Fruit fly (Drosophila melanogaster) whole organism, embryonic: ENCODE measurements around the gene mtsh.

Source experiments
- Atf-2 ChIP-seq: fragments of 200-800 bp; sonication (Bioruptor generic); optimal IDR thresholded peaks from 2 replicates; lab custom pipeline; 2016; ENCODE audit warnings: missing biosample characterization, missing genetic modification characterization
- Atf6 ChIP-seq: fragments of 200-800 bp; sonication (Bioruptor generic); IDR thresholded peaks from 2 replicates; pipeline ENCODE4 v1.3.6; 2022; ENCODE audit warnings: missing biosample characterization, missing genetic modification characterization
- CG12236 ChIP-seq: fragments of 200-800 bp; sonication (Bioruptor generic); optimal IDR thresholded peaks from 2 replicates; lab custom pipeline; 2016; ENCODE audit warnings: missing biosample characterization, missing genetic modification characterization
- CG1233 ChIP-seq: fragments of 200-800 bp; sonication (Bioruptor generic); optimal IDR thresholded peaks from 4 replicates; lab custom pipeline; 2018; ENCODE audit warnings: missing biosample characterization, mild to moderate bottlenecking, missing genetic modification characterization
- CG13424 ChIP-seq: fragments of 200-800 bp; sonication (Bioruptor generic); optimal IDR thresholded peaks from 2 replicates; lab custom pipeline; 2019; ENCODE audit warnings: missing biosample characterization, mild to moderate bottlenecking, missing genetic modification characterization, moderate library complexity
- CG15514 ChIP-seq: fragments of 200-800 bp; sonication (Bioruptor generic); optimal IDR thresholded peaks from 3 replicates; lab custom pipeline; 2017; ENCODE audit warnings: missing biosample characterization, missing genetic modification characterization, mild to moderate bottlenecking, moderate library complexity, missing genetic modification reagents
- CG16863 ChIP-seq: fragments of 200-800 bp; sonication (Bioruptor generic); optimal IDR thresholded peaks from 3 replicates; lab custom pipeline; 2016; ENCODE audit warnings: missing biosample characterization, missing genetic modification characterization
- CG32772 ChIP-seq: fragments of 200-800 bp; sonication (Bioruptor generic); IDR thresholded peaks from 2 replicates; pipeline ENCODE4 v1.3.6; 2022; ENCODE audit warnings: missing biosample characterization, missing genetic modification characterization
- CG33213 ChIP-seq: fragments of 200-800 bp; sonication (Bioruptor generic); optimal IDR thresholded peaks from 3 replicates; lab custom pipeline; 2016; ENCODE audit warnings: missing biosample characterization, missing genetic modification characterization
- CG4282 ChIP-seq: fragments of 200-800 bp; sonication (Bioruptor generic); optimal IDR thresholded peaks from 2 replicates; lab custom pipeline; 2016; ENCODE audit warnings: missing biosample characterization, missing genetic modification characterization
- CG7963 ChIP-seq: fragments of 200-800 bp; sonication (Bioruptor generic); IDR thresholded peaks from 3 replicates; pipeline ENCODE4 v1.3.6; 2022; ENCODE audit warnings: missing biosample characterization, missing genetic modification characterization; ENCODE audit not compliant: partially characterized antibody
- CG8281 ChIP-seq: fragments of 200-800 bp; sonication (Bioruptor generic); optimal IDR thresholded peaks from 2 replicates; lab custom pipeline; 2018; ENCODE audit warnings: missing biosample characterization, mild to moderate bottlenecking, missing genetic modification characterization, moderate library complexity
- CG8290 ChIP-seq, 3 experiments: fragments of 200-800 bp; sonication (Bioruptor generic); optimal IDR thresholded peaks; 2 replicates each; lab custom pipeline; 2016 to 2019; ENCODE audit warnings: missing biosample characterization in 3 of 3, missing genetic modification characterization in 3 of 3, mild to moderate bottlenecking in 2 of 3, moderate library complexity in 1 of 3
- CG8478 ChIP-seq: fragments of >200 bp; optimal IDR thresholded peaks from 2 replicates; lab custom pipeline; 2018
- CG8765 ChIP-seq: fragments of 200-800 bp; sonication (Bioruptor generic); IDR thresholded peaks from 2 replicates; pipeline ENCODE4 v1.3.6; 2022; ENCODE audit warnings: missing biosample characterization, missing genetic modification characterization
- CG9727 ChIP-seq: fragments of 200-800 bp; sonication (Bioruptor generic); optimal IDR thresholded peaks from 3 replicates; lab custom pipeline; 2017; ENCODE audit warnings: missing biosample characterization, mild to moderate bottlenecking, missing genetic modification characterization
- ERR ChIP-seq: fragments of 200-800 bp; sonication (Bioruptor generic); optimal IDR thresholded peaks from 2 replicates; lab custom pipeline; 2016; ENCODE audit warnings: missing biosample characterization, missing genetic modification characterization
- HHEX ChIP-seq: fragments of 200-800 bp; sonication (Bioruptor generic); optimal IDR thresholded peaks from 3 replicates; lab custom pipeline; 2017; ENCODE audit warnings: missing biosample characterization, mild to moderate bottlenecking, missing genetic modification characterization, missing genetic modification reagents
- HLH4C ChIP-seq: fragments of 200-800 bp; sonication (Bioruptor generic); IDR thresholded peaks from 3 replicates; pipeline ENCODE4 v1.3.6; 2022; ENCODE audit warnings: missing biosample characterization, missing genetic modification characterization; ENCODE audit not compliant: partially characterized antibody
- Hr3 ChIP-seq: fragments of 200-800 bp; sonication (Bioruptor generic); optimal IDR thresholded peaks from 3 replicates; lab custom pipeline; 2016; ENCODE audit warnings: missing biosample characterization, missing genetic modification characterization
- MESR4 ChIP-seq: fragments of 200-800 bp; sonication (Bioruptor generic); optimal IDR thresholded peaks from 2 replicates; lab custom pipeline; 2018; ENCODE audit warnings: missing biosample characterization, mild to moderate bottlenecking, missing genetic modification characterization, moderate library complexity
- Mes4 ChIP-seq: fragments of 200-800 bp; sonication (Bioruptor generic); optimal IDR thresholded peaks from 2 replicates; lab custom pipeline; 2016; ENCODE audit warnings: missing biosample characterization, missing genetic modification characterization
- Neu2 ChIP-seq: fragments of 200-800 bp; sonication (Bioruptor generic); optimal IDR thresholded peaks from 3 replicates; lab custom pipeline; 2016; ENCODE audit warnings: missing biosample characterization, missing genetic modification characterization, borderline replicate concordance
- Nf-YB ChIP-seq: fragments of 200-800 bp; sonication (Bioruptor generic); optimal IDR thresholded peaks from 3 replicates; lab custom pipeline; 2019; ENCODE audit warnings: missing biosample characterization, mild to moderate bottlenecking, missing genetic modification characterization, moderate library complexity
- Oaz ChIP-seq: fragments of 200-800 bp; sonication (Bioruptor generic); IDR thresholded peaks from 2 replicates; pipeline ENCODE4 v1.3.6; 2022; ENCODE audit warnings: missing biosample characterization, missing genetic modification characterization
- ac ChIP-seq: fragments of 200-800 bp; sonication (Bioruptor generic); optimal IDR thresholded peaks from 3 replicates; lab custom pipeline; 2017; ENCODE audit warnings: missing biosample characterization, mild to moderate bottlenecking, missing genetic modification characterization
- al ChIP-seq: fragments of 200-800 bp; sonication (Bioruptor generic); IDR thresholded peaks from 2 replicates; pipeline ENCODE4 v1.3.6; 2022; ENCODE audit warnings: missing biosample characterization, missing genetic modification characterization
- ara ChIP-seq: fragments of 200-800 bp; sonication (Bioruptor generic); IDR thresholded peaks from 2 replicates; pipeline ENCODE4 v1.3.6; 2022; ENCODE audit warnings: missing biosample characterization, missing genetic modification characterization
- br ChIP-seq: fragments of >200 bp; optimal IDR thresholded peaks from 2 replicates; lab custom pipeline; 2017
- cas ChIP-seq: fragments of 200-800 bp; sonication (Bioruptor generic); IDR thresholded peaks from 2 replicates; pipeline ENCODE4 v1.3.6; 2022; ENCODE audit warnings: missing biosample characterization, missing genetic modification characterization
- corto ChIP-seq: fragments of 200-800 bp; sonication (Bioruptor generic); optimal IDR thresholded peaks from 2 replicates; lab custom pipeline; 2016; ENCODE audit warnings: missing biosample characterization, mild to moderate bottlenecking, missing genetic modification characterization, moderate library complexity
- ewg ChIP-seq: fragments of 200-800 bp; sonication (Bioruptor generic); optimal IDR thresholded peaks from 3 replicates; lab custom pipeline; 2017; ENCODE audit warnings: mild to moderate bottlenecking, missing biosample characterization, missing genetic modification reagents, missing genetic modification characterization
- fu2 ChIP-seq: fragments of 200-800 bp; sonication (Bioruptor generic); optimal IDR thresholded peaks from 2 replicates; lab custom pipeline; 2016; ENCODE audit warnings: missing biosample characterization, missing genetic modification characterization
- kah ChIP-seq: fragments of 200-800 bp; sonication (Bioruptor generic); optimal IDR thresholded peaks from 2 replicates; lab custom pipeline; 2018; ENCODE audit warnings: missing biosample characterization, mild to moderate bottlenecking, missing genetic modification characterization
- klu ChIP-seq: fragments of 200-800 bp; sonication (Bioruptor generic); IDR thresholded peaks from 2 replicates; pipeline ENCODE4 v1.3.6; 2022; ENCODE audit warnings: missing biosample characterization, missing genetic modification characterization
- lmd ChIP-seq: fragments of 200-800 bp; sonication (Bioruptor generic); IDR thresholded peaks from 2 replicates; pipeline ENCODE4 v1.3.6; 2022; ENCODE audit warnings: missing biosample characterization, missing genetic modification characterization
- nerfin-1 ChIP-seq: fragments of 200-800 bp; sonication (Bioruptor generic); optimal IDR thresholded peaks from 3 replicates; lab custom pipeline; 2019; ENCODE audit warnings: missing biosample characterization, mild to moderate bottlenecking, missing genetic modification characterization, moderate library complexity
- nerfin-2 ChIP-seq: fragments of 200-800 bp; sonication (Bioruptor generic); IDR thresholded peaks from 2 replicates; pipeline ENCODE4 v1.3.6; 2022; ENCODE audit warnings: missing biosample characterization, missing genetic modification characterization; ENCODE audit not compliant: partially characterized antibody
- nmo ChIP-seq: fragments of 200-800 bp; sonication (Bioruptor generic); optimal IDR thresholded peaks from 2 replicates; lab custom pipeline; 2018; ENCODE audit warnings: missing biosample characterization, mild to moderate bottlenecking, missing genetic modification characterization, moderate library complexity
- p53 ChIP-seq: fragments of 200-800 bp; sonication (Bioruptor generic); optimal IDR thresholded peaks from 2 replicates; lab custom pipeline; 2016; ENCODE audit warnings: missing biosample characterization, missing genetic modification characterization
- pfk ChIP-seq: fragments of 200-800 bp; sonication (Bioruptor generic); optimal IDR thresholded peaks from 2 replicates; lab custom pipeline; 2018; ENCODE audit warnings: missing biosample characterization, mild to moderate bottlenecking, missing genetic modification characterization, moderate library complexity
- ranshi ChIP-seq: fragments of 200-800 bp; sonication (Bioruptor generic); IDR thresholded peaks from 2 replicates; pipeline ENCODE4 v1.3.6; 2022; ENCODE audit warnings: missing biosample characterization, missing genetic modification characterization
- repo ChIP-seq: fragments of 200-800 bp; sonication (Bioruptor generic); optimal IDR thresholded peaks from 2 replicates; lab custom pipeline; 2016; ENCODE audit warnings: missing biosample characterization, missing genetic modification characterization
- rib ChIP-seq: fragments of 200-800 bp; sonication (Bioruptor generic); IDR thresholded peaks from 2 replicates; pipeline ENCODE4 v1.3.6; 2022; ENCODE audit warnings: missing biosample characterization, missing genetic modification characterization
- stc ChIP-seq: fragments of 200-800 bp; sonication (Bioruptor generic); IDR thresholded peaks from 2 replicates; pipeline ENCODE4 v1.3.6; 2022; ENCODE audit warnings: missing biosample characterization, missing genetic modification characterization
- tio ChIP-seq: fragments of 200-800 bp; sonication (Bioruptor generic); optimal IDR thresholded peaks from 2 replicates; lab custom pipeline; 2017; ENCODE audit warnings: missing biosample characterization, missing genetic modification characterization, inconsistent platforms
- tna ChIP-seq: fragments of 200-800 bp; sonication (Bioruptor generic); IDR thresholded peaks from 2 replicates; pipeline ENCODE4 v1.3.6; 2022; ENCODE audit warnings: missing biosample characterization, missing genetic modification characterization; ENCODE audit not compliant: partially characterized antibody
- zf30C ChIP-seq: fragments of 200-800 bp; sonication (Bioruptor generic); optimal IDR thresholded peaks from 3 replicates; lab custom pipeline; 2018; ENCODE audit warnings: missing biosample characterization, mild to moderate bottlenecking, missing genetic modification characterization
- zfh2 ChIP-seq: fragments of 200-800 bp; sonication (Bioruptor generic); optimal IDR thresholded peaks from 2 replicates; lab custom pipeline; 2016; ENCODE audit warnings: missing biosample characterization, missing genetic modification characterization

Gene mtsh

dm6 chr2L:8362273-8362954 is 42.7 kb upstream of the mtsh start, which contains the start of gene CG7627 (continued):
- TF ChIP-seq ac (GFP tag; lab: Kevin White, UChicago) = no peak
- TF ChIP-seq HLH4C = no peak
- peak; percentile 63 for TF ChIP-seq ERR (GFP tag; lab: Kevin White, UChicago)
- peak; percentile 78 for TF ChIP-seq CG13424 (tag; lab: Kevin White, UChicago)
- TF ChIP-seq zf30C (GFP tag; lab: Kevin White, UChicago) = no peak
- TF ChIP-seq Hr3 (GFP tag; lab: Kevin White, UChicago) = peak; percentile 62
- TF ChIP-seq HHEX (GFP tag; lab: Kevin White, UChicago) = peak; percentile 80
- peak; percentile 17 for TF ChIP-seq nerfin-1
- peak; percentile 56 for TF ChIP-seq CG32772 (GFP tag; lab: Robert Waterston, UW)
- TF ChIP-seq CG8290 (GFP tag; optimal IDR thresholded peaks at IDR 0.05; lab: Kevin White, UChicago) = peak; percentile 22
- peak in 1 of 2 experiments; percentile 71 for TF ChIP-seq CG8290 (tag; optimal IDR thresholded peaks at IDR 0.05; lab: Kevin White, UChicago)
- peak; percentile 73 for TF ChIP-seq repo (GFP tag; lab: Kevin White, UChicago)
- TF ChIP-seq CG16863 (GFP tag; lab: Kevin White, UChicago) = peak; percentile 40
- peak; percentile 60; the same call in 1 of the 2 replicates for TF ChIP-seq stc (GFP tag; lab: Robert Waterston, UW)
- peak; percentile 35 for TF ChIP-seq Mes4 (GFP tag; lab: Kevin White, UChicago)
- TF ChIP-seq pfk (GFP tag; lab: Kevin White, UChicago) = no peak
- peak; percentile 74 for TF ChIP-seq zfh2 (GFP tag; lab: Kevin White, UChicago)
- no peak for TF ChIP-seq CG4282
- TF ChIP-seq lmd = peak; percentile 85
- TF ChIP-seq CG15514 (GFP tag; lab: Kevin White, UChicago) = peak; percentile 53
- TF ChIP-seq CG8478 (lab: Kevin White, UChicago) = no peak
- TF ChIP-seq Atf6 = peak; percentile 85
- TF ChIP-seq CG7963 = no peak
- peak; percentile 67 for TF ChIP-seq nmo (GFP tag; lab: Kevin White, UChicago)
- TF ChIP-seq Oaz (GFP tag; lab: Robert Waterston, UW) = peak; percentile 48; the same call in 1 of the 2 replicates
- peak; percentile 81 for TF ChIP-seq ranshi (GFP tag; lab: Robert Waterston, UW)
- peak; percentile 44; the same call in 1 of the 2 replicates for TF ChIP-seq cas
- TF ChIP-seq ewg (GFP tag; lab: Kevin White, UChicago) = peak; percentile 47
- TF ChIP-seq tio (GFP tag; lab: Kevin White, UChicago) = peak; percentile 69
- TF ChIP-seq klu (GFP tag; lab: Robert Waterston, UW) = peak; percentile 25; the same call in 1 of the 2 replicates
- TF ChIP-seq CG1233 = peak; percentile 54
- no peak for TF ChIP-seq CG12236
- peak; percentile 34 for TF ChIP-seq CG33213 (GFP tag; lab: Kevin White, UChicago)
- peak; percentile 77 for TF ChIP-seq fu2 (GFP tag; lab: Kevin White, UChicago)
- TF ChIP-seq tna (GFP tag; lab: Robert Waterston, UW) = no peak
- TF ChIP-seq CG8281 = peak; percentile 50
- peak; percentile 9 for TF ChIP-seq p53 (GFP tag; lab: Kevin White, UChicago)
- peak; percentile 71 for TF ChIP-seq ara (GFP tag; lab: Robert Waterston, UW)
- no peak for TF ChIP-seq corto (GFP tag; lab: Kevin White, UChicago)
- TF ChIP-seq Neu2 (GFP tag; lab: Kevin White, UChicago) = no peak
- no peak for TF ChIP-seq CG8765 (GFP tag; lab: Robert Waterston, UW)
- peak; percentile 26 for TF ChIP-seq Nf-YB
- TF ChIP-seq rib (GFP tag; lab: Robert Waterston, UW) = peak; percentile 57; the same call in 1 of the 2 replicates
- TF ChIP-seq br (lab: Kevin White, UChicago) = no peak
- no peak for TF ChIP-seq nerfin-2 (GFP tag; lab: Robert Waterston, UW)
- peak; percentile 82 for TF ChIP-seq CG9727 (GFP tag; lab: Kevin White, UChicago)
- TF ChIP-seq MESR4 (GFP tag; lab: Kevin White, UChicago) = no peak
- peak; percentile 20 for TF ChIP-seq kah
- peak; percentile 60 for TF ChIP-seq Atf-2 (GFP tag; lab: Kevin White, UChicago)
- peak; percentile 75 for TF ChIP-seq al (GFP tag; lab: Robert Waterston, UW)
